Worm (Caenorhabditis elegans) whole organism, early embryonic: ENCODE results near the gene Y22D7AL.7.
A peak's percentile ranks its signal among the peaks of the same experiment; 100 is the strongest.

Experiments
- B0310.2 ChIP-seq: sonication (generic microtip); optimal IDR thresholded peaks from 2 replicates; lab custom pipeline; 2016; ENCODE audit warnings: mild to moderate bottlenecking, missing genetic modification characterization, missing compliant biosample characterization
- F13C5.2 ChIP-seq: sonication (generic microtip); optimal IDR thresholded peaks from 2 replicates; lab custom pipeline; 2017; ENCODE audit warnings: mild to moderate bottlenecking, missing genetic modification characterization, inconsistent platforms, missing compliant biosample characterization
- aly-1 ChIP-seq: sonication (generic microtip); optimal IDR thresholded peaks from 2 replicates; lab custom pipeline; 2016; ENCODE audit warnings: missing genetic modification characterization, missing compliant biosample characterization
- ama-1 ChIP-seq: fragments of 150-350 bp; optimal IDR thresholded peaks from 2 replicates; lab custom pipeline; 2014
- ceh-13 ChIP-seq: fragments of 200-800 bp; sonication (Bioruptor generic); optimal IDR thresholded peaks from 2 replicates; lab custom pipeline; 2018; ENCODE audit warnings: mild to moderate bottlenecking, missing genetic modification characterization, missing compliant biosample characterization
- ceh-36 ChIP-seq: sonication (generic microtip); optimal IDR thresholded peaks from 2 replicates; lab custom pipeline; 2016; ENCODE audit warnings: missing genetic modification characterization, inconsistent platforms, missing compliant biosample characterization
- ets-7 ChIP-seq: sonication (generic microtip); optimal IDR thresholded peaks from 2 replicates; lab custom pipeline; 2016; ENCODE audit warnings: missing genotype, missing genetic modification characterization, missing compliant biosample characterization
- flt-1 ChIP-seq: fragments of 200-800 bp; sonication (Bioruptor generic); IDR thresholded peaks from 2 replicates; pipeline ENCODE4 v1.3.6; 2022; ENCODE audit warnings: missing genetic modification characterization, missing compliant biosample characterization
- hmbx-1 ChIP-seq: sonication (generic microtip); optimal IDR thresholded peaks from 2 replicates; lab custom pipeline; 2016; ENCODE audit warnings: mild to moderate bottlenecking, missing genetic modification characterization, missing compliant biosample characterization
- hmg-4 ChIP-seq: fragments of 200-800 bp; sonication (Bioruptor generic); optimal IDR thresholded peaks from 2 replicates; lab custom pipeline; 2018; ENCODE audit warnings: mild to moderate bottlenecking, missing genetic modification characterization, missing compliant biosample characterization
- hnd-1 ChIP-seq: sonication (generic microtip); optimal IDR thresholded peaks from 2 replicates; lab custom pipeline; 2016; ENCODE audit warnings: missing genetic modification characterization, missing compliant biosample characterization
- pes-1 ChIP-seq: fragments of 200-800 bp; sonication (Bioruptor generic); IDR thresholded peaks from 2 replicates; pipeline ENCODE4 v1.3.6; 2022; ENCODE audit warnings: missing genetic modification reagents, missing genetic modification characterization, missing compliant biosample characterization
- scrt-1 ChIP-seq: fragments of 200-800 bp; sonication (Bioruptor generic); IDR thresholded peaks from 2 replicates; pipeline ENCODE4 v1.3.6; 2022; ENCODE audit warnings: missing genetic modification characterization, missing compliant biosample characterization
- sea-1 ChIP-seq: fragments of 200-800 bp; sonication (Bioruptor generic); conservative IDR thresholded peaks from 2 replicates; pipeline ENCODE4 v1.3.6; 2022; ENCODE audit warnings: missing genetic modification characterization, missing compliant biosample characterization
- tbx-11 ChIP-seq: fragments of 200-800 bp; sonication (Bioruptor generic); IDR thresholded peaks from 2 replicates; pipeline ENCODE4 v1.3.6; 2022; ENCODE audit warnings: missing genetic modification characterization, missing compliant biosample characterization
- tbx-37 ChIP-seq: fragments of 200-800 bp; sonication (Bioruptor generic); conservative IDR thresholded peaks from 2 replicates; pipeline ENCODE4 v1.3.6; 2022; ENCODE audit warnings: missing genetic modification reagents, missing genetic modification characterization, missing compliant biosample characterization
- tra-4 ChIP-seq: sonication (generic microtip); optimal IDR thresholded peaks from 2 replicates; lab custom pipeline; 2017; ENCODE audit warnings: missing genetic modification characterization, missing compliant biosample characterization

Y22D7AL.7 gene

DNA sequence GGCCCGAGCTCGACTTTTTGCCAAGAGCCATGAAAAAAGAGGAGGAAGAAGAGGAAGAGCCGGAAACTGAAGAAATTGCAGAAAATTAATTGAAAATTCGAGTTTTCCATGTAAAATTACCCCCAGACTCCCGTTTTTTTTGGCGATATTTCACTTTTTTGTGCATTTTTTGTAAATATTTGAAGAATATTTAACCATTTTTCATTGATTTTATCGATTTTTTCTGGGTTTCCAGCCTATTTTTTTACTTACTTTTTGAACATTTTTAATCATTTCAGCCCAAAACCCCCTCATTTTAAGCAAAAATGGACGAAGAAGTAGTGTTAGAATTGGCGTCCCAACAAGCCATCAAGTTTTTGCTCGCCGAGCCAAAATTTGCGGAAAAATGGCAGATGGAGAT lies at the start of gene Y22D7AL.7:
TSS of gene Y22D7AL.7 (plus strand) at position 301 of the 400 bp plus-strand sequence.
- TF ChIP-seq aly-1 (tag; lab: Kevin White, UChicago) (no peak), tbx-11 (GFP tag; lab: Robert Waterston, UW) (no peak), ets-7 (tag; lab: Kevin White, UChicago) (no peak), flt-1 (GFP tag; lab: Robert Waterston, UW) (no peak), tra-4 (no peak), hnd-1 (tag; lab: Kevin White, UChicago) (no peak), scrt-1 (no peak), pes-1 (GFP tag; lab: Robert Waterston, UW) (no peak), ceh-36 (tag; lab: Kevin White, UChicago) (no peak), sea-1 (no peak)

DNA sequence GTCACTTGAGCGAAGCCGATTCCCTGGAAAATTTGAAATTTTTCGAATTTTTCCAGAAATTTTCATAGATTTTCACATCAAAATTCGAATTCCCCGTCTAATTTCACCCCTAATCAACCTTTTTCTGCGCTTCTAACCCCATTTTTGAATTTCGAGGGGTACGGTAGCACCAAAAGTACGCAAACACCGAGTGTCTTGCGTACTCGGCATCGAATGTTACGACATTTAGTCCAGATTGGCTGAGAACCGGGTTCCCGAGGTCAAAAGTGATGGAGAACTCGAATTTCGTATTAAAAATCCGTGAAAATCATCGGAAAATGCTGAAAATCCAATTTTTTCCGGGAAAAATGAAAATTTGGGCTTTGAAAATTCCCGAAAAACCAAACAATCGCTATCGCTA lies 48.1 kb upstream of the Y22D7AL.7 start:
- TF ChIP-seq ama-1 (lab: Kevin White, UChicago) (no peak), hnd-1 (tag; lab: Kevin White, UChicago) (no peak), F13C5.2 (tag; lab: Kevin White, UChicago) (no peak), scrt-1 (no peak), sea-1 (no peak), ceh-13 (no peak), hmbx-1 (tag; lab: Kevin White, UChicago) (no peak), tbx-37 (GFP tag; lab: Robert Waterston, UW) (no peak)

DNA sequence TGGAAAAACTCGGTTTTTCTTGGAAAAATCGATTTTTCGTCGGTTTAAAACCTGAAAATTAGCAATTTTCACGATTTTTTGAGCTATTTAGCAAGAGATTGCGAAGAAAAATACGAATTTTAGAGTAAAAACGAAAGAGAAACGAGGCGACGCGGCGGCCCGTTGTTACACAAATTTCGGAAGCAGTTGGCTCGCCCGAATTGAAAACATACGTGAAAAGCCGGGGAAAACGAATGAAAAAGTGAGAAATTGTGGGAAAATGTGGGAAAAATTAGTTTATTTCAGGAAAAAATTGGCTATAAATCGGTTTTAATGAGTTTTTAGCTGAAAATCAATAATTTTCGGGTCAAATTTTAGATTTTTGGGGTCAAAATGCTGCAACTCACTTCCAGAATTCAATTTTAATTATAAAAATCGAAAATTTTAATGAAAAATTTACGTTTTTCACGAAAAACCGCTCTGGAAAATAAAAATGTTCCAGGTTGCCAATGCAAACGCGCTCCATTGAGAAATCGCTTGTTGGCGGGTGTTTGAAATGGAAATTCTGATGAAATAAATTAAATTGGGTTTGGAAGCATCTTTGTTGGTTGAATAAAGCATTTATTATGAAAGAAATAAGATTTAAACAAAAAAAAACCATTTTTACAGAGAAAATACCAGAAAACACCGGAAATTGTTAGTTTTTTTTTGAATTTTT lies 43.6 kb upstream of the Y22D7AL.7 start, which contains the start of gene snf-6:
TSS of gene snf-6 (minus strand) at position 51 of the 697 bp plus-strand sequence.
- TF ChIP-seq sea-1 (no peak), tbx-11 (GFP tag; lab: Robert Waterston, UW) (no peak), hnd-1 (tag; lab: Kevin White, UChicago) (no peak), tbx-37 (GFP tag; lab: Robert Waterston, UW) (no peak), tra-4 (no peak), pes-1 (GFP tag; lab: Robert Waterston, UW) (no peak), ceh-36 (tag; lab: Kevin White, UChicago) (no peak), B0310.2 (tag; lab: Kevin White, UChicago) (no peak)

DNA sequence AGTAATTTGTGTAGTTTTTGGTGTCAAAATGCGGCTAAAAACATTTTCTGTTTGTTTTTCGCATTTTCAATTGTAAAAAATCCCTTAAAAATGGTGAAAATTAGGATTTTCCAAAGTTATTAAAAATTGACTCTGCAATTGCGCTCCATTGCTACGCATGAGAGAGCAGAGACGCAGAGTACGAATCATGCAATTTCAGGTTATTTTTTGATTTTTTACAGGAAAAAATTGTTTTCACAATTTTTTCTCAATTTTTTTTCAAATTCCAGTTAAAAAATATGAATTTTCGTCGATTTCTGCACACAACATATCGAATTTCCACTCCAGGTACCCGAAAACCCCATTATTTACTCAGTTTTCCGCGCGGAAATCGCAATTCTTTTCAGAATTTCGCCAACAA lies 42.9 kb upstream of the Y22D7AL.7 start, which contains the start of gene mtg-1:
TSS of gene mtg-1 (plus strand) at position 160 of the 400 bp plus-strand sequence.
- TF ChIP-seq hmbx-1 (tag; lab: Kevin White, UChicago) = no peak
- no peak for TF ChIP-seq pes-1 (GFP tag; lab: Robert Waterston, UW)
- TF ChIP-seq ets-7 (tag; lab: Kevin White, UChicago) = no peak

DNA sequence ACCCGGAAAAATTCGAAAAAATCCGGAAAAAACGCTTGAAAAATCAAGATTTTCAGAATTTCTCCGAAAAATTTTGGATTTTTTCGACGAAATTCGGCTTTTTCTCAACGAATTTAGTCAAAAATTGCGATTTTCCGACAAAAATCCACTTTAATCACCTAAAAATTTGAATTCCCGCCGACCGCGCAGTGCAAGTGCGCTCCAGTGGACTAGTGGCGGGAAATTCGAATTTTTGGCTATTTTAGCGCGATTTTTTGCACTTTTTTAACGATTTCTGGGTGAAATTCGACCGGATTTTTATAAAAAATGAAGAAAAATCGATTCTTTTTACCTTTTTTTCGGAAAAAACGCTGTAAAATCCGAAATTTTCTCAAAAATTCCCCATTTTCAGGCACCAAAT lies 42.1 kb upstream of the Y22D7AL.7 start:
- TF ChIP-seq pes-1 (GFP tag; lab: Robert Waterston, UW) (no peak), hmg-4 (GFP tag; lab: Kevin White, UChicago) (no peak), ets-7 (tag; lab: Kevin White, UChicago) (no peak), tbx-37 (GFP tag; lab: Robert Waterston, UW) (no peak), aly-1 (tag; lab: Kevin White, UChicago) (no peak), tra-4 (no peak), B0310.2 (tag; lab: Kevin White, UChicago) (no peak), sea-1 (no peak), hnd-1 (tag; lab: Kevin White, UChicago) (no peak), ama-1 (lab: Kevin White, UChicago) (no peak), scrt-1 (no peak), ceh-36 (tag; lab: Kevin White, UChicago) (no peak), flt-1 (GFP tag; lab: Robert Waterston, UW) (no peak), ceh-13 (no peak), hmbx-1 (tag; lab: Kevin White, UChicago) (no peak), tbx-11 (GFP tag; lab: Robert Waterston, UW) (no peak), F13C5.2 (tag; lab: Kevin White, UChicago) (no peak)

DNA sequence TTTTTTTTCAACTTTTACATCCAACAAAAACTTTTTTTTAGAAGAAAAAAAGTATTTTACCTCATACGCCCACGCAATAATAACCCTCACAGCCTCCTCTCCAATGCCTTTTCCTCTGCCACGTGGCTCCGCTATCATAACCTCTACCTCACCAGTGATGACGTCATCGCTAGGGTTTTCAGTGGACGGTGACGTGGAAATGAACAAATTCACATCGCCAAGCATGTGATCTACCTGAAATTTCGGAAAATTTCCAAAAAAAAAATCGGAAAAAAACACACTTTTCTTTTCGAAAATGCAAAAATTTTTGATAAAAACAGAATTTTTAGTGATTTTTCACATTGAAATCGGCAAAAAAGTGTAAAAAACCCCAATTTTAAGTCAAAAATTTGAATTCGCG lies 37.2 kb upstream of the Y22D7AL.7 start:
- TF ChIP-seq tbx-11 (GFP tag; lab: Robert Waterston, UW) (no peak), hnd-1 (tag; lab: Kevin White, UChicago) (no peak), hmg-4 (GFP tag; lab: Kevin White, UChicago) (no peak), flt-1 (GFP tag; lab: Robert Waterston, UW) (no peak), tbx-37 (GFP tag; lab: Robert Waterston, UW) (no peak), ceh-36 (tag; lab: Kevin White, UChicago) (no peak), ets-7 (tag; lab: Kevin White, UChicago) (no peak), pes-1 (GFP tag; lab: Robert Waterston, UW) (no peak), ama-1 (lab: Kevin White, UChicago) (no peak), tra-4 (no peak), F13C5.2 (tag; lab: Kevin White, UChicago) (no peak), hmbx-1 (tag; lab: Kevin White, UChicago) (no peak), sea-1 (no peak), B0310.2 (tag; lab: Kevin White, UChicago) (no peak), aly-1 (tag; lab: Kevin White, UChicago) (no peak), scrt-1 (no peak), ceh-13 (no peak)

DNA sequence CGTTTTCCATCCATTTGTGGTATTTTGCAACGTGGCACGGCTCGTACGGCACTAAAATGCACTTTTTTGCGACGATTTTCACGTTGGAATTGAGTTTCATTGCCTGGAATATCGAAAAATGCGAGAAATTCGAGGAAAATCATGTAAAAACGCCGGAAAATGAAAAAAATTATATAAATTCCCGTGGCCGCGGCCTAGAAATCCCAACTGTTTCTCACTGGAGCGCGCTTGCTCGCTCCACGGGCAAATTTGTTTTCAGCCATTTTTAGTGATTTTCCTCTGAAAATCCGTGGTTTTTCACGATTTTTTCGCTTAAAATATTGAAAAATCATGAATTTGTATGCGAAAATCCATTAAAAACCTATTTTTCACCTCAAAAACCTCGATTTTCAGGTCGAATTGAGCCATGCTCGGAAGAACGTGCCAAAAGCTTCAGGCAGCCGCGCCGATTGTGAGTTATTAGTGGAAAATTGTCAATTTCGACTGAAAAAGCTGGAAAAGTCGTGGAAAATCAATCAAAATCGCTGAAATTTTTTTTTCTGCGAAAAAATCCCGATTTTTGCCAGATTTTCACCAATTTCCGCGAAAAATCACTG lies 36.4 kb upstream of the Y22D7AL.7 start, which contains the start of the genes Y67D2.5 and cisd-3.2:
TSS of gene Y67D2.5 (minus strand) at position 145 of the 596 bp plus-strand sequence.
TSS of gene cisd-3.2 (plus strand) at position 394 of the 596 bp plus-strand sequence.
- TF ChIP-seq ets-7 (tag; lab: Kevin White, UChicago) (no peak), tbx-37 (GFP tag; lab: Robert Waterston, UW) (peak; percentile 44; the same call in 1 of the 2 replicates)
